Fruit fly (Drosophila melanogaster): ENCODE data around the gene CG32572.

DNA sequence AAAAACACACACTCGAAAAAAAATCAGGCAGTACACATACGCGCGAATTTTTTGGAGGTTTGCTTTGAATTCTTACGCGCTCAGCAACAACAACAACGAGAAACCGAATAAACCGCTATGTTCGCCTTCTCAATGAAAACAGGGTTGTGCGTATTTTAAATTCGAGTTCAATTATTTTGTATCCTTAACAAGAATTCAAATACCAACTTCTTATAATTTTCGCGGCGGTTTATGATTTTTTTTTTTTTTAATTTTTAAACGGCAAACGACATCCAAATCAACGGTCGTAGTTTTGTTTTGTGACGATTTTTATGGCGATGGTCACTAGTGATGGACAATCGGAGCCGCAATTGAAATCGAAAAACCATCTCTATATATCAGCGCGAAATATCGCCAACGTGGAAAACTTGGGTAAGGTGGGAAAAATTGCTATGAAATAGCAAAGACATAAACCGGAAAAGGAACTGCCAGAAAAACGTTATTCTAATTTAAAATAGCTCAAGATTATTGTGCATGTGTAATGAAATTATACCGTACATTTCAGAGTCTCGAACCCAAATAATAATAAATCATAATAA, 30.7 kb downstream of the CG32572 start, which contains the start of gene goe:
- no peak for TF ChIP-seq CG15073 (GFP tag; optimal IDR thresholded peaks at IDR 0.05)
- TF ChIP-seq kni (GFP tag; optimal IDR thresholded peaks at IDR 0.05), result peak; percentile 5
- peak; percentile 52 for TF ChIP-seq psq (GFP tag; optimal IDR thresholded peaks at IDR 0.05)
- no peak for TF ChIP-seq pros (GFP tag; optimal IDR thresholded peaks at IDR 0.05)
- no peak for TF ChIP-seq zf30C (GFP tag; optimal IDR thresholded peaks at IDR 0.05)
- peak; percentile 69 for TF ChIP-seq gem (tag; optimal IDR thresholded peaks at IDR 0.05)
- TF ChIP-seq HmgD (GFP tag; optimal IDR thresholded peaks at IDR 0.05), result peak; percentile 91
- TF ChIP-seq bab2 (GFP tag; optimal IDR thresholded peaks at IDR 0.05), result peak; percentile 81
- peak; percentile 84 for TF ChIP-seq CG9727 (GFP tag; optimal IDR thresholded peaks at IDR 0.05)
- TF ChIP-seq CG13775 (GFP tag; optimal IDR thresholded peaks at IDR 0.05), result peak; percentile 76
- TF ChIP-seq Hmr (GFP tag; optimal IDR thresholded peaks at IDR 0.05), result peak; percentile 97
- TF ChIP-seq lola (GFP tag; optimal IDR thresholded peaks at IDR 0.05), result peak in 1 of 3 experiments; percentile 28
- peak; percentile 61 for TF ChIP-seq CG2202 (tag; optimal IDR thresholded peaks at IDR 0.05)
